Worm (Caenorhabditis elegans): ENCODE data around the gene spsb-1.

DNA sequence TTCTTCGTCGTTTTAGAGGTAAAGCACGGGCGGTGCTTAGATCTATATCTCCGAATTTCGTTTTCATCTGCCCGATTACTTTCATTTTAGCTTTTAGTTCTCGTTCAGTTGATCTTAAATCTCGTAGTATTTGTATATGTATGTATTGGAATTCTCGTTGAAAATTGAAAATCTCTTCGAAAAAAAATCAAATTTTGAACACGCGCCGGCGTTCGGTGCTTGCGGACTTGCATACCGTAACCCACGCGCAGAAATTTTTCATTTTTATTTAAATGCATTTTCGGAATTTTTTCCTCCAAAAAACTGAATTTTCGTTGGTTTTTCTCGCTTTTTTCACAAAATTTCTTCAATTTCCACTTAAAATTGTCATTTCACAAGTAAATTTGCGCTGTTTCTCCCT is 11.6 kb downstream of the spsb-1 start:
- TF ChIP-seq nhr-85 (tag) (no peak), tbx-2 (tag; optimal IDR thresholded peaks at IDR 0.05) (no peak), ztf-4 (tag; optimal IDR thresholded peaks at IDR 0.05) (no peak), ceh-8 (GFP tag; optimal IDR thresholded peaks at IDR 0.05) (no peak), skn-1 (tag; optimal IDR thresholded peaks at IDR 0.05) (no peak), dpl-1 (GFP tag; optimal IDR thresholded peaks at IDR 0.05) (peak; percentile 66 to 81 (median 71)), pqm-1 (tag; optimal IDR thresholded peaks at IDR 0.05) (no peak), mdl-1 (tag; optimal IDR thresholded peaks at IDR 0.05) (no peak), fkh-4 (tag; optimal IDR thresholded peaks at IDR 0.05; ENCODE audit: borderline replicate concordance) (no peak), sptf-1 (tag; optimal IDR thresholded peaks at IDR 0.05) (no peak), fkh-10 (GFP tag; optimal IDR thresholded peaks at IDR 0.05) (no peak), dsc-1 (tag; optimal IDR thresholded peaks at IDR 0.05) (no peak)

Data from whole organism, L1 larva.